Fruit fly (Drosophila melanogaster) whole organism, adult: Measurements from ENCODE around the gene CG32984.

Experiments used
- CG12768 ChIP-seq: fragments of 200-800 bp; sonication (Bioruptor generic); optimal IDR thresholded peaks from 2 replicates; lab custom pipeline; 2017; ENCODE audit warnings: missing biosample characterization, missing genetic modification characterization, mild to moderate bottlenecking, moderate library complexity, missing genetic modification reagents
- Crg-1 ChIP-seq: fragments of 200-800 bp; sonication (Bioruptor generic); optimal IDR thresholded peaks from 2 replicates; lab custom pipeline; 2016; ENCODE audit warnings: missing biosample characterization, missing genetic modification characterization
- bab1 ChIP-seq: fragments of 200-800 bp; sonication (Bioruptor generic); optimal IDR thresholded peaks from 3 replicates; lab custom pipeline; 2019; ENCODE audit warnings: missing biosample characterization, mild to moderate bottlenecking, missing genetic modification characterization, moderate library complexity

DNA sequence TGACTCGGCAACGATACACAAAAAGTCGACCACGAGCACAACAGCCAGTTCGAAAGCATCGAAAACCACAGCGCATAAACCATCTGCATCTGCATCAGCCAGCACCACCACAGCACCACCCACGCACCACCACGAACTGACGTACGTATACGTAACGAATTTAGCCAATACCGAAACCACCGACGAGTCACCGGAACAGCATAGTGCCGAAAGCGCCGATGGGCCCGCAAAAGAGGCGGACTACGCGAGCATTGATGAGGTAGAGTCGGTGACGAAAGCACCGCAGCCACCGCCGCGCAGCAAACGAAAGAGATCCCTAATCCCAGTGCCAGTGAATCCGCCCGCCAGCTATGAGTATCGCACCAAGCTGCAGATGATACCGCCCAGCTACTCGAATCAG lies 33.6 kb upstream of the CG32984 start:
- no peak for TF ChIP-seq CG12768 (GFP tag; lab: Kevin White, UChicago)
- no peak for TF ChIP-seq bab1 (GFP tag; lab: Kevin White, UChicago)
- no peak for TF ChIP-seq Crg-1 (GFP tag; lab: Kevin White, UChicago)
